Fruit fly (Drosophila melanogaster): ENCODE measurements around the gene E2f2.

Gene E2f2

DNA sequence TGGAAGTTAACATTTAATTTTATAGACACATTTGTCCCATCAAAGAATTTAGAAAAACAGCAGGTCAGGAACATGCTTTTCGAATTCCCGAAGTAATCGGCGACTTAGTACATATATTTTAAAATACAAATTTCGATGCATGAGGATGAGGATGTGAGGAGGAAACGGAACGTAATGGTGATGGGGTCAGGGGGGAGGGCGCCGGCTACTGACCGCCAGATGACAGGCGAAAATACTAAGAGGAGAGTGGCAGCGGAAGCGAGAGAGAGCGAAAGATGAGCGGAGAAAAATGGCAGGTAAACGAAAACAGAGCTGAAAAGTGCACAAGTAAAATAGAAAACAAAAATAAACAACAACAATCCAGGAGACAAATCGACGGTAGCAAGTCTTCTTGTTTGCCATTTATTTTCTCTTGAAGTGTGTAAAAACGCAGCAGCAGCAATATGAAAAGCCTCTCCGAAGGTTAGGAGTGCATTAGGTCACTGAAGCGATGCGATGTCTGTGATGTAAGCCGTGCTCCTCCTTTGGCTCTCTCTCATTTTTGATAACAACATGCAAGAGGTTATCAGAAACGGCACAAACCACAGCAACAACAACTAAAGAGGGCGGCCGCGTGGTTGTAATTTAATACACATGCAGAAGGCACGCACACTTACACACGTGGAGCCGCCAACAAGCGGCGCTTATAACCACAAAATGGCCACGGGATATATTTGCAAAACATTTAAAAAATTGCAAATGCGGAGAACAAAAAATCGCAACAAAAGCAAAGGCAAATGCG is 22.1 kb upstream of the E2f2 start:
- no peak for TF ChIP-seq insv (optimal IDR thresholded peaks at IDR 0.05)
- TF ChIP-seq h (optimal IDR thresholded peaks at IDR 0.05) = no peak
- TF ChIP-seq Sin3A (optimal IDR thresholded peaks at IDR 0.05) = no peak
- TF ChIP-seq psq (optimal IDR thresholded peaks at IDR 0.05) = no peak
- TF ChIP-seq Myc (optimal IDR thresholded peaks at IDR 0.05) = no peak
- TF ChIP-seq ttk (optimal IDR thresholded peaks at IDR 0.05) = no peak

DNA sequence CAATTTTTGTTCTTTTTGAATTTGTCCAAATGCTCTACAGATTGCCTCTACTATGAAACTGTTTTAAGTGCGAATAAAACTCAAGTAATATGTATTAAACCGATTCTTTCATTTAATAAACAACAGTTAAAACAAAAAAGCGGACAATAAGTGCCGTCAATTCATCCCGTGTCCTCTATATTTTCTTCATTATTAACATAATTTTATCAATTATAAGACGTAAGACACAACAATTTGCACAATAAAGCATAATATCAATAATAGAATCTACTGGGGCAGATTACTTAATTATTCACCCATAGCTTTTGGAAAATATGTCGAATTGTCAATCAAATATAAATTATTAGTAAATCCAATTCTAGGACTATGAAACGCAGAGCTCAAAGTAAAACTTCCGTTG is 16.4 kb upstream of the E2f2 start, which contains the start of gene CG31627:
Gene CG31627, plus strand, starts transcription at position 301 of the 400 bp plus-strand sequence.
- TF ChIP-seq h (optimal IDR thresholded peaks at IDR 0.05) (no peak), Myc (optimal IDR thresholded peaks at IDR 0.05) (no peak), psq (optimal IDR thresholded peaks at IDR 0.05) (no peak), insv (optimal IDR thresholded peaks at IDR 0.05) (no peak), ttk (optimal IDR thresholded peaks at IDR 0.05) (no peak), Sin3A (optimal IDR thresholded peaks at IDR 0.05) (no peak)

DNA sequence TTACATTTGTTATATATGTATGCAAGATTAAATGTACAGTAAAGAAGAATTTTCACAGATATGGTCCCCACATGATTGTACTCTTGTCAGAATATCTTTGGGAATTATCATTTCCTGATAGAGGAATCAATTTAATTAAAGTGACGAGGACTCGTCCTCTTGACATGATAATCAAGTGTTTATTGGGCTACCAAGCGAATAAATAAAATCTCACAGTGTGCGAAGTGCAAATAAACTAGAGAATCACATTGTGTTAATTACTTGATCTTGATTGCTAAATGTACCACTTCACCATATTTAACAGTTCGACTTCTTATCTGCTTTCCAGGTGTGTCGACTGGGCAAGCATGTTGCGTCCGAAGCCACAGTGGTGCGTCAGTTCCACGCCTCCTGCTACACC is 13.3 kb upstream of the E2f2 start:
- TF ChIP-seq psq (optimal IDR thresholded peaks at IDR 0.05) = no peak
- TF ChIP-seq h (optimal IDR thresholded peaks at IDR 0.05) = no peak
- no peak for TF ChIP-seq Sin3A (optimal IDR thresholded peaks at IDR 0.05)
- TF ChIP-seq Myc (optimal IDR thresholded peaks at IDR 0.05) = no peak
- TF ChIP-seq insv (optimal IDR thresholded peaks at IDR 0.05) = no peak
- TF ChIP-seq ttk (optimal IDR thresholded peaks at IDR 0.05) = no peak

- TF ChIP-seq Myc (optimal IDR thresholded peaks at IDR 0.05) (no peak), psq (optimal IDR thresholded peaks at IDR 0.05) (no peak), insv (optimal IDR thresholded peaks at IDR 0.05) (no peak), ttk (optimal IDR thresholded peaks at IDR 0.05) (no peak), Sin3A (optimal IDR thresholded peaks at IDR 0.05) (no peak), h (optimal IDR thresholded peaks at IDR 0.05) (no peak)
These were observed 12.6 kb upstream of the E2f2 start for dm6 chr2L:21169160-21169624.

DNA sequence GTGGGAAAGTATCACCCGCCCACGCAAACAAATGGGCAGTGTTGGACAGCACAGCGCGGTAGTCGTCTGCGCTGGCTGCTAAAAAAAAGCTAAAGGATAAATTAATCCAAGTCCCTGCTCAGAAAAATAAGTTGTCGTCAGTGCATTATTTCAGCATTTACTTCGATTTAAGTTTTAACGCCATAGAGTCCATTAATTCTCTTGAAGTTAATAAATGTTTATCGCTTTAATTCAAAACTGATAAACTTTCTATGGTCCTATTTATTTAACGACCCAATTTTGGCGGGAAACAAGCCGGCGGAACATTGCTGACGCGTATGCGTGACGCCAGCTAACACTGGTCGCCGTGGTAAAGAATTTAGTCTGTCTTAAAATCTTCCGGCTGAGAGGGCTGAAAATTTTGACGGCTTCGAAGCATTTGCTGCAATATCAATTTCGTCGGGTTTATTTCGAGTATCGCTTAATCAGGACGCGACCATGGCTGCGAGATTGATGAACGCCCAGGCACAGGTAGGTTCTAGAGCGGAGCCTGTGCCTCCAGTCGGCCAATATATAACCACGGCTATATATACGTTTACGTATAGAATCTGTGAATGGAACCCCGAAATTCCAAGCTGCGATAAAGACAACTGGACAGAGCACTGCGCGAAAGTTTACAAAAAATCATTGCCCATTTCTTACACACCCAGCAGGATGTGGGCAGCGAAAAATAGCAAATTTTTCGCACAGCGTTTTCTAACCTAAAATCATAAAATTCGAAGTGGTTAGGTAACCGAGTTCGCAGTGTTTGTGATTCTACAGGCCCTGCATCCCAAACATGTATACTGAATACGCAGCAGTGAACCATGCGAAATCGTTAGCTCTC is 12.0 kb upstream of the E2f2 start, which contains the start of the genes mAcon1, CG43345 and CG43346:
Gene mAcon1, plus strand, starts transcription at position 276 of the 865 bp plus-strand sequence.
Gene CG43345, minus strand, starts transcription at position 287 of the 865 bp plus-strand sequence.
Gene CG43346, minus strand, starts transcription at position 287 of the 865 bp plus-strand sequence.
- TF ChIP-seq psq (optimal IDR thresholded peaks at IDR 0.05) = no peak
- TF ChIP-seq Myc (optimal IDR thresholded peaks at IDR 0.05) = no peak
- TF ChIP-seq h (optimal IDR thresholded peaks at IDR 0.05) = no peak
- TF ChIP-seq ttk (optimal IDR thresholded peaks at IDR 0.05) = no peak
- TF ChIP-seq Sin3A (optimal IDR thresholded peaks at IDR 0.05) = no peak
- no peak for TF ChIP-seq insv (optimal IDR thresholded peaks at IDR 0.05)

DNA sequence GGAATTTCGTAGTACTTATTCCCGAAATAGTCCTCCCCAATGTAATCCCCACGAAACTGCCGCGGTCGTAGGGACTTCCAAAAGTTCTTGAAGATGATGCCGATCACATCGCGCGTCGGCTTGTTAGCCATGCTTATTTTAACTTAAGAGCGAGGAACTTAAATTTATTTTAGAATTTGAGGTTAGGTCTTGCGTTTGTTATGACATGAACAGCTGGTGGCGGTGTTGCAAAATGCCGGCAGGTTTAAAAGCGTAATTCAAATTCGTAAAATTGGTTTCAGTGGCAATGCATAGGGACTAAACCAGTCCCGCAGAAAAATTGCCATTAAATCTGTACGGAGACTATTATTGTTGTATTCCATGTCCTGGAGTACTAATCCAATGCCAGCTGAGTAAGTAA is 9.9 kb upstream of the E2f2 start:
- no peak for TF ChIP-seq h (optimal IDR thresholded peaks at IDR 0.05)
- TF ChIP-seq psq (optimal IDR thresholded peaks at IDR 0.05) = no peak
- no peak for TF ChIP-seq ttk (optimal IDR thresholded peaks at IDR 0.05)
- TF ChIP-seq insv (optimal IDR thresholded peaks at IDR 0.05) = no peak
- TF ChIP-seq Myc (optimal IDR thresholded peaks at IDR 0.05) = no peak
- no peak for TF ChIP-seq Sin3A (optimal IDR thresholded peaks at IDR 0.05)

dm6 chr2L:21163311-21163842 is 6.8 kb upstream of the E2f2 start, which contains the start of gene Noc2:
Noc2 (plus strand) TSS chr2L:21163641.
- no peak for TF ChIP-seq Myc (optimal IDR thresholded peaks at IDR 0.05)
- no peak for TF ChIP-seq h (optimal IDR thresholded peaks at IDR 0.05)
- no peak for TF ChIP-seq ttk (optimal IDR thresholded peaks at IDR 0.05)
- TF ChIP-seq insv (optimal IDR thresholded peaks at IDR 0.05) = no peak
- no peak for TF ChIP-seq Sin3A (optimal IDR thresholded peaks at IDR 0.05)
- no peak for TF ChIP-seq psq (optimal IDR thresholded peaks at IDR 0.05)

DNA sequence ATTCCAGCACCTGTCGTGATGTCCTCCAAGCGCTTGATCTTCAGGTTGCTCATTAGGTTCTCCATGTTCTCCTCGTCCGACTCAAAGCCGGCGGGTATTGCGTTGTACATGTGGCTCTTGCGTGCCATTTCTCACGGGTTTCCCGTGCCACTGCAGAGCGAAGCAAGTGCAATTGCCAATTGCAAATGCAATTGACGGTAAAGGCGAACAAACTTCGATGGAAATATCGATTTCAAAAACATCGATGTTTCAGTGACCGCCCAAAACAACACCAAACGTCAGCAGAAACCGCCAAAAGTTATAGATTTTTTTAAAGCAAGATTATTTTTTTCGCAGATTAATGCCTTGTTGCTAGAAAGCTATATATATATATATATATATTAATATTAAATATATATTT is 6.3 kb upstream of the E2f2 start, which contains the start of gene Nbr:
Gene Nbr, minus strand, starts transcription at position 209 of the 400 bp plus-strand sequence.
- TF ChIP-seq psq (optimal IDR thresholded peaks at IDR 0.05) (no peak), h (optimal IDR thresholded peaks at IDR 0.05) (no peak), ttk (optimal IDR thresholded peaks at IDR 0.05) (no peak), Sin3A (optimal IDR thresholded peaks at IDR 0.05) (no peak), Myc (optimal IDR thresholded peaks at IDR 0.05) (no peak), insv (optimal IDR thresholded peaks at IDR 0.05) (no peak)

- no peak for TF ChIP-seq ttk (optimal IDR thresholded peaks at IDR 0.05)
- TF ChIP-seq insv (optimal IDR thresholded peaks at IDR 0.05) = no peak
- no peak for TF ChIP-seq Sin3A (optimal IDR thresholded peaks at IDR 0.05)
- TF ChIP-seq h (optimal IDR thresholded peaks at IDR 0.05) = no peak
- TF ChIP-seq Myc (optimal IDR thresholded peaks at IDR 0.05) = no peak
- no peak for TF ChIP-seq psq (optimal IDR thresholded peaks at IDR 0.05)
These were observed 2.0 kb upstream of the E2f2 start, which contains the start of the genes Coq3 and Pld3 for dm6 chr2L:21158554-21158953. Coq3 (minus strand) TSS chr2L:21158611. Pld3 (plus strand) TSS chr2L:21158847.

DNA sequence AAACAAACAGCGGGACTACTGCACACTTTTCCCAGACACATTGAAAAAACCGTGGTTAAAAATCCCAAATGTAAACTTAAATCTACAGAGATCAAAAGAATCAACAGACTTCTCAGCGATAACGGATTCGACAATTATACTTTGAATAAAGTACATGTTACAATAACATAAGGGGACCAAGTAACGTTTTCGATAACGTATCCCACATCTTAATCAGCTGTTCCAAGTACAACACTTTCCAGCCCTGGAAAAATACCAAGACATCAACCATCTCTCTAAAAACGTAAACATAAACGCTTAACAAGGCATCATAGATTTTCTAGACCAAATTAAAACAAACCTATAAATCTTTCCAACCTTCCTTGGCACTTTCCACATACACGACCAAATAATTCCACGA is 2.7 kb downstream of the E2f2 start:
- TF ChIP-seq ttk (optimal IDR thresholded peaks at IDR 0.05) (no peak), Myc (optimal IDR thresholded peaks at IDR 0.05) (no peak), insv (optimal IDR thresholded peaks at IDR 0.05) (no peak), psq (optimal IDR thresholded peaks at IDR 0.05) (no peak), h (optimal IDR thresholded peaks at IDR 0.05) (no peak), Sin3A (optimal IDR thresholded peaks at IDR 0.05) (no peak)

dm6 chr2L:21149053-21149452 is 7.5 kb downstream of the E2f2 start:
- TF ChIP-seq Sin3A (optimal IDR thresholded peaks at IDR 0.05) = no peak
- TF ChIP-seq insv (optimal IDR thresholded peaks at IDR 0.05) = no peak
- TF ChIP-seq h (optimal IDR thresholded peaks at IDR 0.05) = no peak
- TF ChIP-seq ttk (optimal IDR thresholded peaks at IDR 0.05) = no peak
- no peak for TF ChIP-seq Myc (optimal IDR thresholded peaks at IDR 0.05)
- no peak for TF ChIP-seq psq (optimal IDR thresholded peaks at IDR 0.05)

All from Kc167 (cell line).